Worm (Caenorhabditis elegans) whole organism, L1 larva: ENCODE measurements around the gene ufd-1.

Experiments
- C04F5.9 ChIP-seq: sonication (generic microtip); optimal IDR thresholded peaks from 2 replicates; lab custom pipeline; 2016; ENCODE audit warnings: missing genetic modification characterization, missing compliant biosample characterization
- C34B4.2 ChIP-seq: sonication (generic microtip); optimal IDR thresholded peaks from 2 replicates; lab custom pipeline; 2017; ENCODE audit warnings: mild to moderate bottlenecking, missing genetic modification characterization, missing compliant biosample characterization
- F16B12.6 ChIP-seq: fragments of 150-350 bp; optimal IDR thresholded peaks from 2 replicates; lab custom pipeline; 2014; ENCODE audit warnings: missing biosample characterization, missing genetic modification characterization
- Y116A8C.19 ChIP-seq: sonication (generic microtip); optimal IDR thresholded peaks from 2 replicates; lab custom pipeline; 2016; ENCODE audit warnings: missing compliant biosample characterization, missing genetic modification characterization, borderline replicate concordance
- aha-1 ChIP-seq: fragments of 150-350 bp; optimal IDR thresholded peaks from 2 replicates; lab custom pipeline; 2014; ENCODE audit warnings: missing biosample characterization, missing genetic modification characterization
- aly-2 ChIP-seq: fragments of 150-350 bp; optimal IDR thresholded peaks from 2 replicates; lab custom pipeline; 2014; ENCODE audit warnings: missing biosample characterization, missing genetic modification characterization
- ceh-88 ChIP-seq: fragments of 200-800 bp; sonication (Bioruptor generic); IDR thresholded peaks from 2 replicates; pipeline ENCODE4 v1.3.6; 2022; ENCODE audit warnings: missing genetic modification characterization, missing compliant biosample characterization
- dpl-1 ChIP-seq, 3 experiments: fragments of 150-350 bp in 2 of 3; sonication (generic microtip) in 1 of 3; optimal IDR thresholded peaks; 2 replicates each; lab custom pipeline; 2014 to 2017; ENCODE audit warnings: missing biosample characterization in 3 of 3, missing genetic modification characterization in 3 of 3, missing genetic modification reagents in 3 of 3
- elt-2 ChIP-seq: sonication (generic microtip); optimal IDR thresholded peaks from 2 replicates; lab custom pipeline; 2016; ENCODE audit warnings: missing genetic modification characterization, mild to moderate bottlenecking, inconsistent platforms, missing compliant biosample characterization, missing genetic modification reagents
- elt-3 ChIP-seq, 6 experiments: fragments of 150-350 bp in 1 of 6; sonication (generic microtip); optimal IDR thresholded peaks; 2 replicates each; lab custom pipeline; 2017 to 2018; ENCODE audit warnings: missing biosample characterization in 6 of 6, missing genetic modification characterization in 6 of 6, inconsistent platforms in 1 of 6
- ets-5 ChIP-seq: fragments of 200-800 bp; sonication (Bioruptor generic); IDR thresholded peaks from 2 replicates; pipeline ENCODE4 v1.3.6; 2022; ENCODE audit warnings: missing genetic modification characterization, missing compliant biosample characterization
- fkh-10 ChIP-seq: sonication (generic microtip); optimal IDR thresholded peaks from 2 replicates; lab custom pipeline; 2017; ENCODE audit warnings: missing biosample characterization, missing genetic modification reagents, missing genetic modification characterization
- fkh-4 ChIP-seq: sonication (generic microtip); optimal IDR thresholded peaks from 2 replicates; lab custom pipeline; 2016; ENCODE audit warnings: missing compliant biosample characterization, missing genetic modification characterization, borderline replicate concordance
- grh-1 ChIP-seq: fragments of 200-800 bp; sonication (Bioruptor generic); IDR thresholded peaks from 2 replicates; pipeline ENCODE4 v1.3.6; 2022; ENCODE audit warnings: missing genetic modification reagents, missing genetic modification characterization, missing compliant biosample characterization
- irx-1 ChIP-seq: sonication (generic microtip); optimal IDR thresholded peaks from 2 replicates; lab custom pipeline; 2016; ENCODE audit warnings: missing genetic modification characterization, missing compliant biosample characterization
- jun-1 ChIP-seq: fragments of 150-350 bp; optimal IDR thresholded peaks from 2 replicates; lab custom pipeline; 2014; ENCODE audit warnings: missing biosample characterization, missing genetic modification reagents, missing genetic modification characterization
- lin-14 ChIP-seq: fragments of 200-800 bp; sonication (Bioruptor generic); optimal IDR thresholded peaks from 2 replicates; lab custom pipeline; 2018; ENCODE audit warnings: mild to moderate bottlenecking, missing genetic modification characterization, moderate library complexity, missing compliant biosample characterization
- lin-35 ChIP-seq, 2 experiments: fragments of 150-350 bp; optimal IDR thresholded peaks; 2 replicates each; lab custom pipeline; 2014; ENCODE audit warnings: missing biosample characterization in 2 of 2, missing genetic modification characterization in 2 of 2, missing genetic modification reagents in 2 of 2
- lsy-2 ChIP-seq, 2 experiments: fragments of 150-350 bp; optimal IDR thresholded peaks; 2 replicates each; lab custom pipeline; 2014; ENCODE audit warnings: missing biosample characterization in 2 of 2, missing genetic modification characterization in 2 of 2
- mef-2 ChIP-seq: fragments of 150-350 bp; optimal IDR thresholded peaks from 2 replicates; lab custom pipeline; 2014; ENCODE audit warnings: missing biosample characterization, missing genetic modification characterization
- nhr-11 ChIP-seq: fragments of 150-350 bp; optimal IDR thresholded peaks from 2 replicates; lab custom pipeline; 2014; ENCODE audit warnings: missing biosample characterization, missing genetic modification characterization
- nhr-12 ChIP-seq: sonication (generic microtip); optimal IDR thresholded peaks from 2 replicates; lab custom pipeline; 2017; ENCODE audit warnings: missing biosample characterization, missing genetic modification characterization
- nhr-19 ChIP-seq: fragments of 200-800 bp; sonication (Bioruptor generic); conservative IDR thresholded peaks from 2 replicates; pipeline ENCODE4 v1.3.6; 2022; ENCODE audit warnings: missing genetic modification characterization, missing compliant biosample characterization
- nhr-20 ChIP-seq: sonication (generic microtip); optimal IDR thresholded peaks from 2 replicates; lab custom pipeline; 2016; ENCODE audit warnings: mild to moderate bottlenecking, missing genetic modification characterization, missing compliant biosample characterization
- nhr-237 ChIP-seq: fragments of 150-350 bp; optimal IDR thresholded peaks from 2 replicates; lab custom pipeline; 2014; ENCODE audit warnings: missing biosample characterization, missing genetic modification characterization
- nhr-77 ChIP-seq: fragments of 150-350 bp; optimal IDR thresholded peaks from 2 replicates; lab custom pipeline; 2014; ENCODE audit warnings: missing biosample characterization, missing genetic modification characterization
- nhr-84 ChIP-seq: sonication (generic microtip); optimal IDR thresholded peaks from 2 replicates; lab custom pipeline; 2017; ENCODE audit warnings: missing biosample characterization, missing genetic modification characterization
- nhr-85 ChIP-seq: sonication (generic microtip); peaks from one replicate; lab custom pipeline; 2016; ENCODE audit warnings: missing genetic modification characterization, inconsistent platforms, missing compliant biosample characterization
- nhr-90 ChIP-seq: sonication (generic microtip); optimal IDR thresholded peaks from 2 replicates; lab custom pipeline; 2016; ENCODE audit warnings: mild to moderate bottlenecking, missing genetic modification characterization, missing compliant biosample characterization; ENCODE audit not compliant: poor library complexity
- pax-3 ChIP-seq: fragments of 200-800 bp; sonication (Bioruptor generic); optimal IDR thresholded peaks from 2 replicates; lab custom pipeline; 2018; ENCODE audit warnings: mild to moderate bottlenecking, missing genetic modification characterization, moderate library complexity, missing compliant biosample characterization
- rnt-1 ChIP-seq: sonication (generic microtip); optimal IDR thresholded peaks from 2 replicates; lab custom pipeline; 2016; ENCODE audit warnings: mild to moderate bottlenecking, missing genetic modification characterization, moderate library complexity, missing compliant biosample characterization
- skn-1 ChIP-seq: fragments of 150-350 bp; optimal IDR thresholded peaks from 2 replicates; lab custom pipeline; 2014; ENCODE audit warnings: missing biosample characterization, missing genetic modification characterization
- snu-23 ChIP-seq: sonication (generic microtip); optimal IDR thresholded peaks from 2 replicates; lab custom pipeline; 2016; ENCODE audit warnings: missing genetic modification characterization, missing compliant biosample characterization
- sox-4 ChIP-seq: sonication (generic microtip); optimal IDR thresholded peaks from 2 replicates; lab custom pipeline; 2016; ENCODE audit warnings: missing genetic modification characterization, missing compliant biosample characterization
- swsn-7 ChIP-seq: sonication (generic microtip); optimal IDR thresholded peaks from 2 replicates; lab custom pipeline; 2016; ENCODE audit warnings: missing genetic modification characterization, missing compliant biosample characterization
- tbx-2 ChIP-seq: sonication (generic microtip); optimal IDR thresholded peaks from 2 replicates; lab custom pipeline; 2016; ENCODE audit warnings: missing genetic modification characterization, missing compliant biosample characterization
- tlp-1 ChIP-seq: fragments of 150-350 bp; optimal IDR thresholded peaks from 2 replicates; lab custom pipeline; 2014; ENCODE audit warnings: missing biosample characterization, missing genetic modification characterization
- unc-130 ChIP-seq: fragments of 150-350 bp; optimal IDR thresholded peaks from 2 replicates; lab custom pipeline; 2017; ENCODE audit warnings: missing biosample characterization, missing genetic modification characterization, inconsistent platforms
- unc-30 ChIP-seq: sonication (generic microtip); optimal IDR thresholded peaks from 2 replicates; lab custom pipeline; 2017; ENCODE audit warnings: missing biosample characterization, missing genetic modification characterization
- vab-15 ChIP-seq: sonication (generic microtip); optimal IDR thresholded peaks from 2 replicates; lab custom pipeline; 2017; ENCODE audit warnings: missing genotype, mild to moderate bottlenecking, missing genetic modification characterization, missing compliant biosample characterization

ufd-1 gene

ce11 chrIV:12302885-12303284 is 27.8 kb downstream of the ufd-1 start:
- peak; percentile 43 for TF ChIP-seq elt-2 (tag; lab: Kevin White, UChicago)
- no peak for TF ChIP-seq rnt-1 (tag; lab: Kevin White, UChicago)

DNA sequence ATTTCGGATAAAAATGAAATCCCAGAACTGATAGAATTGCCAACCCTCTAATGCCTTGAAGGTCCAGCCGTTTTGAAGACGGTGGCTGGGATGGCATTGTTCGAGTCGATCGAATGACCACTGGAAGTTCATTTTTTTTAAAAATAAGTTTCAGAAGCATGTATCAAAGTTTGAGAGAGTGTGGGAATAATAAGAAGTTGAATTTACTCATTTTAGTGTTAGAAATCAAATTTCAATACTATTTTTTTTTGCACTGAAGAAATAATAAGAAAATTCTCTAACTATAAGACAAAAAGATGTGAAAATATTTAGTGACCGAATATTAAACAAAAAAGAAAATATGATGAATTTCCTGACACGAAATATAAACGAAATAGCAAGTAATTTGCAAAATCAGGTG is 29.5 kb downstream of the ufd-1 start, which contains the start of gene oac-59:
TSS of gene oac-59 (minus strand) at position 101 of the 400 bp plus-strand sequence.
- TF ChIP-seq pax-3 (tag; lab: Kevin White, UChicago) (no peak), dpl-1 (GFP tag; optimal IDR thresholded peaks at IDR 0.05; lab: Kevin White, UChicago) (no peak), snu-23 (GFP tag; lab: Kevin White, UChicago) (no peak), vab-15 (tag; lab: Kevin White, UChicago) (no peak), grh-1 (GFP tag; lab: Robert Waterston, UW) (no peak), rnt-1 (tag; lab: Kevin White, UChicago) (no peak)

- no peak for TF ChIP-seq skn-1
- no peak for TF ChIP-seq nhr-19 (GFP tag; lab: Robert Waterston, UW)
- TF ChIP-seq mef-2 (tag; lab: Kevin White, UChicago), result no peak
- TF ChIP-seq elt-3 (tag; optimal IDR thresholded peaks at IDR 0.05; lab: Kevin White, UChicago), result no peak
- no peak for TF ChIP-seq aha-1
- no peak for TF ChIP-seq Y116A8C.19 (tag; lab: Kevin White, UChicago)
- TF ChIP-seq nhr-90 (tag; lab: Kevin White, UChicago), result no peak
- TF ChIP-seq elt-2 (tag; lab: Kevin White, UChicago), result no peak
- no peak for TF ChIP-seq irx-1 (tag; lab: Kevin White, UChicago)
- TF ChIP-seq nhr-237 (tag; lab: Kevin White, UChicago), result no peak
- TF ChIP-seq aly-2 (tag; lab: Kevin White, UChicago), result no peak
- no peak for TF ChIP-seq nhr-11 (tag; lab: Kevin White, UChicago)
- TF ChIP-seq swsn-7 (tag; lab: Kevin White, UChicago), result no peak
- no peak for TF ChIP-seq lsy-2 (tag; optimal IDR thresholded peaks at IDR 0.05; lab: Kevin White, UChicago)
- TF ChIP-seq nhr-20 (tag; lab: Kevin White, UChicago), result no peak
- no peak for TF ChIP-seq fkh-10
- no peak for TF ChIP-seq nhr-84 (tag; lab: Kevin White, UChicago)
- TF ChIP-seq lin-14 (GFP tag; lab: Kevin White, UChicago), result no peak
- no peak for TF ChIP-seq tlp-1
Observed at ce11 chrIV:12290744-12291143, 39.9 kb downstream of the ufd-1 start, which contains the start of gene C42C1.8. Gene C42C1.8, plus strand, starts transcription at chrIV:12291044.

DNA sequence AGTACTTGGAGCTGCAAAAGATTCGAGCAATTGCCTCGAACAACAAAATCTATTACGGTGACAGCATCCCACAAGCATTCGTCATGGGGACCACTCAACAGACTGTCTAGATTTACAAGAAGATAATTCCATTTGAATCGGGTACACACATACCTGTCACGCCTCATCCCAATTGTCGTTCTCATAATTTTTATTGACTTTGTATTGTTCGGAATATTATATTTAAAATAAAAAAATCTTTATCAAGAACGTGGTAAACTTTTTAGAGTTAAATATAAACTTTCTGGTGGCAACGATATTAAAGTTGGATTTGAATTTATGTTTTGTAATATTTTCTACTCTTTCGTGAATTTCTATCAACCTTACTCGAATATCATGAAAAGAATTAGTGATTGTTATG is 41.5 kb downstream of the ufd-1 start, which contains the start of gene C42C1.9:
TSS of gene C42C1.9 (plus strand) at position 301 of the 400 bp plus-strand sequence.
- TF ChIP-seq lin-35 (GFP tag; optimal IDR thresholded peaks at IDR 0.05; lab: Kevin White, UChicago), result no peak
- TF ChIP-seq sox-4 (tag; lab: Kevin White, UChicago), result no peak
- TF ChIP-seq vab-15 (tag; lab: Kevin White, UChicago), result no peak
- TF ChIP-seq unc-130 (tag; lab: Kevin White, UChicago), result no peak
- TF ChIP-seq fkh-4, result no peak
- TF ChIP-seq nhr-85, result no peak
- no peak for TF ChIP-seq ets-5 (GFP tag; lab: Robert Waterston, UW)
- no peak for TF ChIP-seq C34B4.2 (tag; lab: Kevin White, UChicago)
- TF ChIP-seq F16B12.6, result no peak
- TF ChIP-seq unc-30 (tag; lab: Kevin White, UChicago), result no peak
- TF ChIP-seq nhr-11 (tag; lab: Kevin White, UChicago), result no peak
- TF ChIP-seq nhr-77 (tag; lab: Kevin White, UChicago), result no peak
- TF ChIP-seq C04F5.9 (tag; lab: Kevin White, UChicago), result no peak
- TF ChIP-seq nhr-12, result no peak
- TF ChIP-seq jun-1 (tag; lab: Kevin White, UChicago), result no peak
- no peak for TF ChIP-seq ceh-88 (GFP tag; lab: Robert Waterston, UW)
- TF ChIP-seq tbx-2 (tag; lab: Kevin White, UChicago), result no peak
- TF ChIP-seq Y116A8C.19 (tag; lab: Kevin White, UChicago), result no peak
